Worm (Caenorhabditis elegans) whole organism, L1 larva: ENCODE results near the gene C03B1.2.
A peak's percentile ranks its signal among the peaks of the same experiment; 100 is the strongest.

Experiments
- C04F5.9 ChIP-seq: sonication (generic microtip); optimal IDR thresholded peaks from 2 replicates; lab custom pipeline; 2016; ENCODE audit warnings: missing genetic modification characterization, missing compliant biosample characterization
- C16A3.4 ChIP-seq: fragments of 150-350 bp; optimal IDR thresholded peaks from 2 replicates; lab custom pipeline; 2014; ENCODE audit warnings: missing biosample characterization, missing genetic modification characterization
- C34B4.2 ChIP-seq: sonication (generic microtip); optimal IDR thresholded peaks from 2 replicates; lab custom pipeline; 2017; ENCODE audit warnings: mild to moderate bottlenecking, missing genetic modification characterization, missing compliant biosample characterization
- F16B12.6 ChIP-seq: fragments of 150-350 bp; optimal IDR thresholded peaks from 2 replicates; lab custom pipeline; 2014; ENCODE audit warnings: missing biosample characterization, missing genetic modification characterization
- Y116A8C.19 ChIP-seq: sonication (generic microtip); optimal IDR thresholded peaks from 2 replicates; lab custom pipeline; 2016; ENCODE audit warnings: missing compliant biosample characterization, missing genetic modification characterization, borderline replicate concordance
- aha-1 ChIP-seq: fragments of 150-350 bp; optimal IDR thresholded peaks from 2 replicates; lab custom pipeline; 2014; ENCODE audit warnings: missing biosample characterization, missing genetic modification characterization
- alr-1 ChIP-seq: fragments of 200-800 bp; sonication (Bioruptor generic); optimal IDR thresholded peaks from 2 replicates; lab custom pipeline; 2018; ENCODE audit warnings: borderline replicate concordance, mild to moderate bottlenecking, missing genetic modification characterization, missing compliant biosample characterization
- aly-2 ChIP-seq: fragments of 150-350 bp; optimal IDR thresholded peaks from 2 replicates; lab custom pipeline; 2014; ENCODE audit warnings: missing biosample characterization, missing genetic modification characterization
- ama-1 ChIP-seq: fragments of 150-350 bp; optimal IDR thresholded peaks from 2 replicates; lab custom pipeline; 2014
- blmp-1 ChIP-seq: fragments of 150-350 bp; optimal IDR thresholded peaks from 2 replicates; lab custom pipeline; 2014; ENCODE audit warnings: missing biosample characterization, missing genetic modification characterization
- ceh-63 ChIP-seq: fragments of 200-800 bp; sonication (Bioruptor generic); optimal IDR thresholded peaks from 2 replicates; lab custom pipeline; 2018; ENCODE audit warnings: mild to moderate bottlenecking, missing genetic modification characterization, missing compliant biosample characterization
- ceh-8 ChIP-seq: fragments of 200-800 bp; sonication (Bioruptor generic); optimal IDR thresholded peaks from 2 replicates; lab custom pipeline; 2018; ENCODE audit warnings: mild to moderate bottlenecking, missing genetic modification characterization, moderate library complexity, missing compliant biosample characterization
- ces-1 ChIP-seq: fragments of 150-350 bp; optimal IDR thresholded peaks from 2 replicates; lab custom pipeline; 2014; ENCODE audit warnings: missing biosample characterization, missing genetic modification reagents, missing genetic modification characterization
- dpl-1 ChIP-seq, 3 experiments: fragments of 150-350 bp in 2 of 3; sonication (generic microtip) in 1 of 3; optimal IDR thresholded peaks; 2 replicates each; lab custom pipeline; 2014 to 2017; ENCODE audit warnings: missing biosample characterization in 3 of 3, missing genetic modification characterization in 3 of 3, missing genetic modification reagents in 3 of 3
- dsc-1 ChIP-seq: sonication (generic microtip); optimal IDR thresholded peaks from 2 replicates; lab custom pipeline; 2016; ENCODE audit warnings: mild to moderate bottlenecking, missing genetic modification characterization, missing compliant biosample characterization
- efl-3 ChIP-seq: fragments of 200-800 bp; sonication (Bioruptor generic); optimal IDR thresholded peaks from 2 replicates; lab custom pipeline; 2018; ENCODE audit warnings: mild to moderate bottlenecking, missing genetic modification characterization, missing compliant biosample characterization
- egl-13 ChIP-seq: sonication (generic microtip); optimal IDR thresholded peaks from 2 replicates; lab custom pipeline; 2016; ENCODE audit warnings: missing genotype, missing genetic modification reagents, missing genetic modification characterization, missing compliant biosample characterization
- egl-27 ChIP-seq, 2 experiments: fragments of 150-350 bp in 1 of 2; sonication (generic microtip); optimal IDR thresholded peaks; 3 replicates each; lab custom pipeline; 2017 to 2018; ENCODE audit warnings: missing biosample characterization in 2 of 2, missing genetic modification characterization in 2 of 2, missing genetic modification reagents in 2 of 2
- elt-3 ChIP-seq, 6 experiments: fragments of 150-350 bp in 1 of 6; sonication (generic microtip); optimal IDR thresholded peaks; 2 replicates each; lab custom pipeline; 2017 to 2018; ENCODE audit warnings: missing biosample characterization in 6 of 6, missing genetic modification characterization in 6 of 6, inconsistent platforms in 1 of 6
- ets-5 ChIP-seq: fragments of 200-800 bp; sonication (Bioruptor generic); IDR thresholded peaks from 2 replicates; pipeline ENCODE4 v1.3.6; 2022; ENCODE audit warnings: missing genetic modification characterization, missing compliant biosample characterization
- fkh-4 ChIP-seq: sonication (generic microtip); optimal IDR thresholded peaks from 2 replicates; lab custom pipeline; 2016; ENCODE audit warnings: missing compliant biosample characterization, missing genetic modification characterization, borderline replicate concordance
- grh-1 ChIP-seq: fragments of 200-800 bp; sonication (Bioruptor generic); IDR thresholded peaks from 2 replicates; pipeline ENCODE4 v1.3.6; 2022; ENCODE audit warnings: missing genetic modification reagents, missing genetic modification characterization, missing compliant biosample characterization
- hlh-4 ChIP-seq: sonication (generic microtip); optimal IDR thresholded peaks from 2 replicates; lab custom pipeline; 2016; ENCODE audit warnings: mild to moderate bottlenecking, missing genetic modification characterization, missing compliant biosample characterization
- isw-1 ChIP-seq: fragments of 200-800 bp; sonication (Bioruptor generic); IDR thresholded peaks from 2 replicates; pipeline ENCODE4 v1.3.6; 2022; ENCODE audit warnings: missing genetic modification characterization, missing compliant biosample characterization
- jun-1 ChIP-seq: fragments of 150-350 bp; optimal IDR thresholded peaks from 2 replicates; lab custom pipeline; 2014; ENCODE audit warnings: missing biosample characterization, missing genetic modification reagents, missing genetic modification characterization
- lin-13 ChIP-seq: fragments of 150-350 bp; optimal IDR thresholded peaks from 2 replicates; lab custom pipeline; 2014; ENCODE audit warnings: missing biosample characterization, missing genetic modification reagents, missing genetic modification characterization
- lin-35 ChIP-seq, 2 experiments: fragments of 150-350 bp; optimal IDR thresholded peaks; 2 replicates each; lab custom pipeline; 2014; ENCODE audit warnings: missing biosample characterization in 2 of 2, missing genetic modification characterization in 2 of 2, missing genetic modification reagents in 2 of 2
- lin-39 ChIP-seq: fragments of 150-350 bp; optimal IDR thresholded peaks from 2 replicates; lab custom pipeline; 2014; ENCODE audit warnings: missing biosample characterization, missing genetic modification reagents, missing genetic modification characterization
- mab-9 ChIP-seq: fragments of 200-800 bp; sonication (Bioruptor generic); IDR thresholded peaks from 2 replicates; pipeline ENCODE4 v1.3.6; 2022; ENCODE audit warnings: missing genetic modification reagents, missing genetic modification characterization, missing compliant biosample characterization
- mef-2 ChIP-seq: fragments of 150-350 bp; optimal IDR thresholded peaks from 2 replicates; lab custom pipeline; 2014; ENCODE audit warnings: missing biosample characterization, missing genetic modification characterization
- mep-1 ChIP-seq: fragments of 150-350 bp; optimal IDR thresholded peaks from 2 replicates; lab custom pipeline; 2014; ENCODE audit warnings: missing biosample characterization, missing genetic modification characterization
- nhr-12 ChIP-seq: sonication (generic microtip); optimal IDR thresholded peaks from 2 replicates; lab custom pipeline; 2017; ENCODE audit warnings: missing biosample characterization, missing genetic modification characterization
- nhr-19 ChIP-seq: fragments of 200-800 bp; sonication (Bioruptor generic); conservative IDR thresholded peaks from 2 replicates; pipeline ENCODE4 v1.3.6; 2022; ENCODE audit warnings: missing genetic modification characterization, missing compliant biosample characterization
- nhr-20 ChIP-seq: sonication (generic microtip); optimal IDR thresholded peaks from 2 replicates; lab custom pipeline; 2016; ENCODE audit warnings: mild to moderate bottlenecking, missing genetic modification characterization, missing compliant biosample characterization
- nhr-237 ChIP-seq: fragments of 150-350 bp; optimal IDR thresholded peaks from 2 replicates; lab custom pipeline; 2014; ENCODE audit warnings: missing biosample characterization, missing genetic modification characterization
- nhr-28 ChIP-seq: fragments of 150-350 bp; optimal IDR thresholded peaks from 2 replicates; lab custom pipeline; 2014; ENCODE audit warnings: missing biosample characterization, missing genetic modification characterization
- nhr-77 ChIP-seq: fragments of 150-350 bp; optimal IDR thresholded peaks from 2 replicates; lab custom pipeline; 2014; ENCODE audit warnings: missing biosample characterization, missing genetic modification characterization
- nhr-84 ChIP-seq: sonication (generic microtip); optimal IDR thresholded peaks from 2 replicates; lab custom pipeline; 2017; ENCODE audit warnings: missing biosample characterization, missing genetic modification characterization
- nhr-85 ChIP-seq: sonication (generic microtip); peaks from one replicate; lab custom pipeline; 2016; ENCODE audit warnings: missing genetic modification characterization, inconsistent platforms, missing compliant biosample characterization
- nhr-90 ChIP-seq: sonication (generic microtip); optimal IDR thresholded peaks from 2 replicates; lab custom pipeline; 2016; ENCODE audit warnings: mild to moderate bottlenecking, missing genetic modification characterization, missing compliant biosample characterization; ENCODE audit not compliant: poor library complexity
- pag-3 ChIP-seq: sonication (generic microtip); optimal IDR thresholded peaks from 2 replicates; lab custom pipeline; 2017; ENCODE audit warnings: missing genetic modification characterization, mild to moderate bottlenecking, missing compliant biosample characterization, antibody characterized with exemption, borderline replicate concordance; ENCODE audit not compliant: insufficient read depth
- pax-3 ChIP-seq: fragments of 200-800 bp; sonication (Bioruptor generic); optimal IDR thresholded peaks from 2 replicates; lab custom pipeline; 2018; ENCODE audit warnings: mild to moderate bottlenecking, missing genetic modification characterization, moderate library complexity, missing compliant biosample characterization
- sptf-1 ChIP-seq: fragments of 150-350 bp; optimal IDR thresholded peaks from 2 replicates; lab custom pipeline; 2014; ENCODE audit warnings: missing biosample characterization, missing genetic modification characterization
- sup-37 ChIP-seq: fragments of 200-800 bp; sonication (Bioruptor generic); optimal IDR thresholded peaks from 2 replicates; lab custom pipeline; 2018; ENCODE audit warnings: mild to moderate bottlenecking, missing genetic modification characterization, missing compliant biosample characterization
- unc-130 ChIP-seq: fragments of 150-350 bp; optimal IDR thresholded peaks from 2 replicates; lab custom pipeline; 2017; ENCODE audit warnings: missing biosample characterization, missing genetic modification characterization, inconsistent platforms
- unc-30 ChIP-seq: sonication (generic microtip); optimal IDR thresholded peaks from 2 replicates; lab custom pipeline; 2017; ENCODE audit warnings: missing biosample characterization, missing genetic modification characterization
- unc-62 ChIP-seq: fragments of 150-350 bp; optimal IDR thresholded peaks from 2 replicates; lab custom pipeline; 2014; ENCODE audit warnings: missing biosample characterization, missing genetic modification reagents, missing genetic modification characterization
- vab-15 ChIP-seq: sonication (generic microtip); optimal IDR thresholded peaks from 2 replicates; lab custom pipeline; 2017; ENCODE audit warnings: missing genotype, mild to moderate bottlenecking, missing genetic modification characterization, missing compliant biosample characterization
- xbp-1 ChIP-seq: sonication (generic microtip); optimal IDR thresholded peaks from 2 replicates; lab custom pipeline; 2016; ENCODE audit warnings: missing genetic modification characterization, missing compliant biosample characterization
- zag-1 ChIP-seq: fragments of 150-350 bp; optimal IDR thresholded peaks from 2 replicates; lab custom pipeline; 2014; ENCODE audit warnings: missing biosample characterization, missing genetic modification characterization
- ztf-11 ChIP-seq, 2 experiments: sonication (generic microtip); optimal IDR thresholded peaks; 2 replicates each; lab custom pipeline; 2016 to 2017; ENCODE audit warnings: missing genetic modification characterization in 2 of 2, missing biosample characterization in 1 of 2, missing compliant biosample characterization in 1 of 2
- ztf-4 ChIP-seq: fragments of 150-350 bp; optimal IDR thresholded peaks from 2 replicates; lab custom pipeline; 2014; ENCODE audit warnings: missing biosample characterization, missing genetic modification characterization

Gene C03B1.2

DNA sequence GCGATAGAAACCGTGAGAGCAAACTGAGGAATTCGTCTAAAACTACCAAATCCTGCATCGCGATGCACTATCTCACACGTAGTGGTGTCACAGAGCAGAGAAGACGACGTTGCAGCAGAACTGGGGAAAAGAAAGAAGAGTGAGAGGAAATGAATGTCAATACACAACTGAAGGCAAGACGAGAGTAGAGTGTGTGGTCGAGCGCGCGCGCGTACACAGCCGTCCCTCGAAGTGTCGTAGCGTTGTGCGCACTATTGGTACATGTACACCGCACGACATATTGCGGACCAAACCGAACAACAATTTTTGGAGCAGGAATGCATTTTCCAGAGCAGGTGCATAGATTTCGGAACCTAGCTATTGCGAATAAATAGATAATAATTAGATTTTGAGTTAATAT, 8.5 kb downstream of the C03B1.2 start (continued):
- no peak for TF ChIP-seq grh-1 (GFP tag; lab: Robert Waterston, UW)
- TF ChIP-seq nhr-77: peak; percentile 37
- no peak for TF ChIP-seq ceh-8 (GFP tag; lab: Kevin White, UChicago)
- peak; percentile 8 for TF ChIP-seq blmp-1 (tag; lab: Kevin White, UChicago)
- TF ChIP-seq nhr-84 (tag; lab: Kevin White, UChicago): no peak
- TF ChIP-seq pag-3 (tag; lab: Kevin White, UChicago): no peak
- TF ChIP-seq mep-1 (tag; lab: Kevin White, UChicago): peak; percentile 73
- TF ChIP-seq sptf-1 (tag; lab: Kevin White, UChicago): no peak
- TF ChIP-seq ama-1 (lab: Kevin White, UChicago): no peak
- TF ChIP-seq C34B4.2: no peak
- TF ChIP-seq mab-9: no peak
- TF ChIP-seq C16A3.4: peak; percentile 45
- no peak for TF ChIP-seq jun-1 (tag; lab: Kevin White, UChicago)
- peak; percentile 61 to 72 for TF ChIP-seq lin-35 (GFP tag; optimal IDR thresholded peaks at IDR 0.05; lab: Kevin White, UChicago)
- no peak for TF ChIP-seq C04F5.9 (tag; lab: Kevin White, UChicago)
- TF ChIP-seq sup-37 (GFP tag; lab: Kevin White, UChicago): peak; percentile 46
- peak; percentile 80 for TF ChIP-seq nhr-20 (tag; lab: Kevin White, UChicago)
- TF ChIP-seq nhr-90: peak; percentile 28
- peak; percentile 40 for TF ChIP-seq nhr-19
- TF ChIP-seq nhr-237 (tag; lab: Kevin White, UChicago): no peak
- TF ChIP-seq efl-3: no peak
- TF ChIP-seq xbp-1 (tag; lab: Kevin White, UChicago): peak; percentile 72
- no peak for TF ChIP-seq ztf-11 (tag; optimal IDR thresholded peaks at IDR 0.05; lab: Kevin White, UChicago)
- TF ChIP-seq elt-3 (tag; optimal IDR thresholded peaks at IDR 0.05; lab: Kevin White, UChicago): no peak
- TF ChIP-seq unc-30 (tag; lab: Kevin White, UChicago): no peak
- TF ChIP-seq isw-1: no peak; the same call in 1 of the 2 replicates
- no peak for TF ChIP-seq aha-1 (tag; lab: Kevin White, UChicago)
- no peak for TF ChIP-seq pax-3 (tag; lab: Kevin White, UChicago)
- peak; percentile 30 for TF ChIP-seq dsc-1 (tag; lab: Kevin White, UChicago)
- TF ChIP-seq aly-2 (tag; lab: Kevin White, UChicago): no peak
- no peak for TF ChIP-seq vab-15 (tag; lab: Kevin White, UChicago)
- peak; percentile 7 to 46 (median 39) for TF ChIP-seq dpl-1 (GFP tag; optimal IDR thresholded peaks at IDR 0.05; lab: Kevin White, UChicago)
- no peak for TF ChIP-seq lin-13 (GFP tag; lab: Kevin White, UChicago)
- TF ChIP-seq egl-27 (tag; optimal IDR thresholded peaks at IDR 0.05; lab: Kevin White, UChicago): no peak
- TF ChIP-seq unc-62 (GFP tag; lab: Kevin White, UChicago): no peak
- peak; percentile 31 for TF ChIP-seq unc-130 (tag; lab: Kevin White, UChicago)
- no peak for TF ChIP-seq nhr-28 (tag; lab: Kevin White, UChicago)
- no peak for TF ChIP-seq alr-1 (tag; lab: Kevin White, UChicago)
- TF ChIP-seq ces-1: no peak
- no peak for TF ChIP-seq ztf-4 (tag; lab: Kevin White, UChicago)
- peak; percentile 83 for TF ChIP-seq F16B12.6 (tag; lab: Kevin White, UChicago)
- TF ChIP-seq mef-2 (tag; lab: Kevin White, UChicago): no peak
- TF ChIP-seq egl-13 (tag; lab: Kevin White, UChicago): peak; percentile 47
- peak; percentile 75 for TF ChIP-seq nhr-85
- no peak for TF ChIP-seq ets-5 (GFP tag; lab: Robert Waterston, UW)
- TF ChIP-seq hlh-4: no peak
- TF ChIP-seq nhr-12: no peak
- no peak for TF ChIP-seq ceh-63
- TF ChIP-seq zag-1 (tag; lab: Kevin White, UChicago): no peak
- TF ChIP-seq fkh-4 (tag; lab: Kevin White, UChicago): no peak
- no peak for TF ChIP-seq lin-39 (tag; lab: Kevin White, UChicago)
- TF ChIP-seq Y116A8C.19 (tag; lab: Kevin White, UChicago): no peak
